Worm (Caenorhabditis elegans) whole organism, L4/young adult: ENCODE measurements around the gene H17B01.2.

Experiments
- W03F9.2 ChIP-seq: fragments of 150-350 bp; optimal IDR thresholded peaks from 2 replicates; lab custom pipeline; 2014; ENCODE audit warnings: missing biosample characterization, missing genetic modification characterization
- dao-5 ChIP-seq: sonication (generic microtip); optimal IDR thresholded peaks from 2 replicates; lab custom pipeline; 2016; ENCODE audit warnings: missing genotype, missing genetic modification characterization, moderate library complexity, missing compliant biosample characterization
- him-1 ChIP-seq: sonication (generic microtip); optimal IDR thresholded peaks from 2 replicates; lab custom pipeline; 2016; ENCODE audit warnings: missing genotype, missing genetic modification reagents, missing genetic modification characterization, missing compliant biosample characterization

DNA sequence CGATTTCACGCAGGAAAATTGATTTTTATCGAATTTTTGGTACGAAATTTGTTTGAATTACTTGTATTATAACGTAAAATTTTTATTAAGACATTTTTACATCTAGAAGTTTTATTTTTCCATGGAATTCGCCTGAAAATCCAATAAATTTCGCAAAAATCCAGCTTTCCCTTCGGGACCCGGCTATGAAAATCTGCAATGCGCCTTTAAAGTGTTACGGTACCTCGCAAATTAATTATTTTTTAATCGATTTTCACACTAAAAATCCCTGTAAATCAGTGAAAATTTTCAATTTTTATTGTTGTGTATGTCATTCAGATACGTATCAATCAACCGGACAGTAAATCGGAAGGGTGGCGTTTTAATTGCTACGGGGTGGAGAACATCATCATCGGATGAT lies 30.6 kb downstream of the H17B01.2 start:
- TF ChIP-seq him-1 (tag; lab: Kevin White, UChicago) (no peak), W03F9.2 (no peak), dao-5 (tag; lab: Kevin White, UChicago) (no peak)
